Fruit fly (Drosophila melanogaster) whole organism, embryonic: ENCODE results near the gene CG8673.

Source experiments
- Antp ChIP-seq: fragments of 200-800 bp; sonication (Bioruptor generic); optimal IDR thresholded peaks from 3 replicates; lab custom pipeline; 2016; ENCODE audit warnings: missing biosample characterization, missing genetic modification characterization
- CG1024 ChIP-seq: fragments of 200-800 bp; sonication (Bioruptor generic); IDR thresholded peaks from 2 replicates; pipeline ENCODE4 v1.3.6; 2022; ENCODE audit warnings: missing biosample characterization, missing genetic modification characterization
- CG10979 ChIP-seq: fragments of 200-800 bp; sonication (Bioruptor generic); optimal IDR thresholded peaks from 2 replicates; lab custom pipeline; 2018; ENCODE audit warnings: missing biosample characterization, mild to moderate bottlenecking, missing genetic modification characterization, moderate library complexity
- CG11093 ChIP-seq: fragments of 200-800 bp; sonication (Bioruptor generic); IDR thresholded peaks from 3 replicates; pipeline ENCODE4 v1.3.6; 2022; ENCODE audit warnings: missing biosample characterization, missing genetic modification characterization
- CG12155 ChIP-seq: fragments of 200-800 bp; sonication (Bioruptor generic); optimal IDR thresholded peaks from 3 replicates; lab custom pipeline; 2016; ENCODE audit warnings: missing biosample characterization, missing genetic modification characterization
- CG14441 ChIP-seq: fragments of 200-800 bp; sonication (Bioruptor generic); IDR thresholded peaks from 2 replicates; pipeline ENCODE4 v1.3.6; 2022; ENCODE audit warnings: missing biosample characterization, missing genetic modification characterization
- CG14965 ChIP-seq: fragments of 200-800 bp; sonication (Bioruptor generic); optimal IDR thresholded peaks from 2 replicates; lab custom pipeline; 2016; ENCODE audit warnings: missing biosample characterization, missing genetic modification characterization, borderline replicate concordance
- CG15011 ChIP-seq: fragments of 200-800 bp; sonication (Bioruptor generic); optimal IDR thresholded peaks from 3 replicates; lab custom pipeline; 2018; ENCODE audit warnings: missing biosample characterization, mild to moderate bottlenecking, missing genetic modification characterization
- CG16863 ChIP-seq: fragments of 200-800 bp; sonication (Bioruptor generic); optimal IDR thresholded peaks from 3 replicates; lab custom pipeline; 2016; ENCODE audit warnings: missing biosample characterization, missing genetic modification characterization
- CG17328 ChIP-seq: fragments of 200-800 bp; sonication (Bioruptor generic); IDR thresholded peaks from 2 replicates; pipeline ENCODE4 v1.3.6; 2022; ENCODE audit warnings: missing biosample characterization, missing genetic modification characterization
- CG17361 ChIP-seq: fragments of 200-800 bp; sonication (Bioruptor generic); IDR thresholded peaks from 3 replicates; pipeline ENCODE4 v1.3.6; 2022; ENCODE audit warnings: missing biosample characterization, missing genetic modification characterization
- CG2875 ChIP-seq: fragments of 200-800 bp; sonication (Bioruptor generic); optimal IDR thresholded peaks from 2 replicates; lab custom pipeline; 2017; ENCODE audit warnings: missing biosample characterization, mild to moderate bottlenecking, missing genetic modification characterization, missing genetic modification reagents
- CG2889 ChIP-seq: fragments of 200-800 bp; sonication (Bioruptor generic); IDR thresholded peaks from 3 replicates; pipeline ENCODE4 v1.3.6; 2022; ENCODE audit warnings: missing biosample characterization, missing genetic modification characterization
- CG32767 ChIP-seq: fragments of 200-800 bp; sonication (Bioruptor generic); IDR thresholded peaks from 2 replicates; pipeline ENCODE4 v1.3.6; 2022; ENCODE audit warnings: missing biosample characterization, missing genetic modification characterization
- CG3838 ChIP-seq: fragments of 200-800 bp; sonication (Bioruptor generic); optimal IDR thresholded peaks from 3 replicates; lab custom pipeline; 2016; ENCODE audit warnings: missing biosample characterization, missing genetic modification characterization
- CG4424 ChIP-seq: fragments of 200-800 bp; sonication (Bioruptor generic); optimal IDR thresholded peaks from 3 replicates; lab custom pipeline; 2016; ENCODE audit warnings: missing biosample characterization, missing genetic modification characterization
- CG6254 ChIP-seq: fragments of 200-800 bp; sonication (Bioruptor generic); optimal IDR thresholded peaks from 3 replicates; lab custom pipeline; 2017; ENCODE audit warnings: mild to moderate bottlenecking, missing biosample characterization, missing genetic modification reagents, missing genetic modification characterization
- CG6791 ChIP-seq: fragments of 200-800 bp; sonication (Bioruptor generic); IDR thresholded peaks from 3 replicates; pipeline ENCODE4 v1.3.6; 2022; ENCODE audit warnings: missing biosample characterization, missing genetic modification characterization; ENCODE audit not compliant: partially characterized antibody
- CG7271 ChIP-seq: fragments of 200-800 bp; sonication (Bioruptor generic); optimal IDR thresholded peaks from 2 replicates; lab custom pipeline; 2018; ENCODE audit warnings: missing biosample characterization, mild to moderate bottlenecking, missing genetic modification characterization, moderate library complexity
- Chrac-16 ChIP-seq: fragments of 200-800 bp; sonication (Bioruptor generic); optimal IDR thresholded peaks from 3 replicates; lab custom pipeline; 2016; ENCODE audit warnings: missing biosample characterization, missing genetic modification characterization
- D ChIP-seq, 2 experiments: fragments of 200-800 bp in 1 of 2; fragments of >200 bp in 1 of 2; sonication (Bioruptor generic) in 1 of 2; optimal IDR thresholded peaks; 2 replicates in 1 of 2; 3 replicates in 1 of 2; lab custom pipeline; 2017; ENCODE audit warnings: mild to moderate bottlenecking in 1 of 2, missing biosample characterization in 1 of 2, missing genetic modification characterization in 1 of 2, missing genetic modification reagents in 1 of 2
- Dll ChIP-seq: fragments of 200-800 bp; sonication (Bioruptor generic); IDR thresholded peaks from 4 replicates; pipeline ENCODE4 v1.3.6; 2022; ENCODE audit warnings: missing biosample characterization, missing genetic modification characterization; ENCODE audit not compliant: partially characterized antibody
- E2f1 ChIP-seq: fragments of 200-800 bp; sonication (Bioruptor generic); IDR thresholded peaks from 2 replicates; pipeline ENCODE4 v1.3.6; 2022; ENCODE audit warnings: missing biosample characterization, missing genetic modification characterization
- Ets97D ChIP-seq: fragments of 200-800 bp; sonication (Bioruptor generic); optimal IDR thresholded peaks from 3 replicates; lab custom pipeline; 2016; ENCODE audit warnings: missing biosample characterization, missing genetic modification characterization
- H15 ChIP-seq: fragments of 200-800 bp; sonication (Bioruptor generic); IDR thresholded peaks from 3 replicates; pipeline ENCODE4 v1.3.6; 2022; ENCODE audit warnings: missing biosample characterization, missing genetic modification characterization
- HLHmδ ChIP-seq: fragments of 200-800 bp; sonication (Bioruptor generic); optimal IDR thresholded peaks from 2 replicates; lab custom pipeline; 2018; ENCODE audit warnings: missing biosample characterization, mild to moderate bottlenecking, missing genetic modification characterization, moderate library complexity
- Hey ChIP-seq: fragments of 200-800 bp; sonication (Bioruptor generic); optimal IDR thresholded peaks from 3 replicates; lab custom pipeline; 2018; ENCODE audit warnings: missing biosample characterization, mild to moderate bottlenecking, missing genetic modification characterization
- HmgD ChIP-seq: fragments of 200-800 bp; sonication (Bioruptor generic); optimal IDR thresholded peaks from 3 replicates; lab custom pipeline; 2016; ENCODE audit warnings: missing biosample characterization, missing genetic modification characterization
- Kr ChIP-seq: fragments of 200-800 bp; sonication (Bioruptor generic); optimal IDR thresholded peaks from 2 replicates; lab custom pipeline; 2017; ENCODE audit warnings: missing biosample characterization, mild to moderate bottlenecking, missing genetic modification characterization
- Mad ChIP-seq: fragments of 200-800 bp; sonication (Bioruptor generic); optimal IDR thresholded peaks from 2 replicates; lab custom pipeline; 2016; ENCODE audit warnings: missing biosample characterization, missing genetic modification characterization
- Med ChIP-seq: fragments of 200-800 bp; sonication (Bioruptor generic); peaks from one replicate; lab custom pipeline; 2016; ENCODE audit warnings: missing biosample characterization, missing genetic modification characterization, mild to moderate bottlenecking, inconsistent platforms, moderate library complexity
- Ptx1 ChIP-seq: fragments of 200-800 bp; sonication (Bioruptor generic); IDR thresholded peaks from 2 replicates; pipeline ENCODE4 v1.3.6; 2022; ENCODE audit warnings: missing biosample characterization, missing genetic modification characterization
- Rx ChIP-seq: fragments of 200-800 bp; sonication (Bioruptor generic); IDR thresholded peaks from 2 replicates; pipeline ENCODE4 v1.3.6; 2022; ENCODE audit warnings: missing biosample characterization, missing genetic modification characterization
- Sox100B ChIP-seq: fragments of 200-800 bp; sonication (Bioruptor generic); optimal IDR thresholded peaks from 3 replicates; lab custom pipeline; 2018; ENCODE audit warnings: missing biosample characterization, mild to moderate bottlenecking, missing genetic modification characterization
- TFAM ChIP-seq: fragments of 200-800 bp; sonication (Bioruptor generic); optimal IDR thresholded peaks from 2 replicates; lab custom pipeline; 2017; ENCODE audit warnings: missing biosample characterization, missing genetic modification characterization, inconsistent platforms
- bcd ChIP-seq: fragments of 200-800 bp; sonication (Bioruptor generic); optimal IDR thresholded peaks from 2 replicates; lab custom pipeline; 2017; ENCODE audit warnings: missing biosample characterization, mild to moderate bottlenecking, missing genetic modification characterization
- cas ChIP-seq: fragments of 200-800 bp; sonication (Bioruptor generic); IDR thresholded peaks from 2 replicates; pipeline ENCODE4 v1.3.6; 2022; ENCODE audit warnings: missing biosample characterization, missing genetic modification characterization
- ci ChIP-seq: fragments of 200-800 bp; sonication (Bioruptor generic); IDR thresholded peaks from 3 replicates; pipeline ENCODE4 v1.3.6; 2022; ENCODE audit warnings: missing biosample characterization, missing genetic modification characterization
- crol ChIP-seq: fragments of 200-800 bp; sonication (Bioruptor generic); IDR thresholded peaks from 2 replicates; pipeline ENCODE4 v1.3.6; 2022; ENCODE audit warnings: missing biosample characterization, missing genetic modification characterization
- danr ChIP-seq: fragments of 200-800 bp; sonication (Bioruptor generic); IDR thresholded peaks from 2 replicates; pipeline ENCODE4 v1.3.6; 2022; ENCODE audit warnings: missing biosample characterization, missing genetic modification characterization
- en ChIP-seq: fragments of 200-800 bp; sonication (Bioruptor generic); optimal IDR thresholded peaks from 2 replicates; lab custom pipeline; 2016; ENCODE audit warnings: missing biosample characterization, missing genetic modification characterization
- jumu ChIP-seq: fragments of 200-800 bp; sonication (Bioruptor generic); optimal IDR thresholded peaks from 3 replicates; lab custom pipeline; 2016; ENCODE audit warnings: missing biosample characterization, missing genetic modification characterization
- kni ChIP-seq: fragments of 200-800 bp; sonication (Bioruptor generic); optimal IDR thresholded peaks from 3 replicates; lab custom pipeline; 2017; ENCODE audit warnings: mild to moderate bottlenecking, missing biosample characterization, missing genetic modification reagents, missing genetic modification characterization
- mirr ChIP-seq: fragments of 200-800 bp; sonication (Bioruptor generic); optimal IDR thresholded peaks from 3 replicates; lab custom pipeline; 2018; ENCODE audit warnings: missing biosample characterization, mild to moderate bottlenecking, missing genetic modification characterization
- odd ChIP-seq: fragments of 200-800 bp; sonication (Bioruptor generic); optimal IDR thresholded peaks from 2 replicates; lab custom pipeline; 2017; ENCODE audit warnings: missing biosample characterization, mild to moderate bottlenecking, missing genetic modification characterization
- psq ChIP-seq: fragments of 200-800 bp; sonication (Bioruptor generic); optimal IDR thresholded peaks from 2 replicates; lab custom pipeline; 2017; ENCODE audit warnings: missing biosample characterization, missing genetic modification characterization
- schlank ChIP-seq: fragments of 200-800 bp; sonication (Bioruptor generic); optimal IDR thresholded peaks from 2 replicates; lab custom pipeline; 2018; ENCODE audit warnings: missing biosample characterization, mild to moderate bottlenecking, missing genetic modification characterization
- scrt ChIP-seq: fragments of 200-800 bp; sonication (Bioruptor generic); optimal IDR thresholded peaks from 2 replicates; lab custom pipeline; 2018; ENCODE audit warnings: missing biosample characterization, mild to moderate bottlenecking, missing genetic modification characterization, moderate library complexity
- sqz ChIP-seq: fragments of 200-800 bp; sonication (Bioruptor generic); optimal IDR thresholded peaks from 3 replicates; lab custom pipeline; 2018; ENCODE audit warnings: missing biosample characterization, mild to moderate bottlenecking, missing genetic modification characterization
- sug ChIP-seq: fragments of 200-800 bp; optimal IDR thresholded peaks from 2 replicates; lab custom pipeline; 2019; ENCODE audit warnings: missing biosample characterization, mild to moderate bottlenecking, missing genetic modification characterization, moderate library complexity

CG8673 gene

DNA sequence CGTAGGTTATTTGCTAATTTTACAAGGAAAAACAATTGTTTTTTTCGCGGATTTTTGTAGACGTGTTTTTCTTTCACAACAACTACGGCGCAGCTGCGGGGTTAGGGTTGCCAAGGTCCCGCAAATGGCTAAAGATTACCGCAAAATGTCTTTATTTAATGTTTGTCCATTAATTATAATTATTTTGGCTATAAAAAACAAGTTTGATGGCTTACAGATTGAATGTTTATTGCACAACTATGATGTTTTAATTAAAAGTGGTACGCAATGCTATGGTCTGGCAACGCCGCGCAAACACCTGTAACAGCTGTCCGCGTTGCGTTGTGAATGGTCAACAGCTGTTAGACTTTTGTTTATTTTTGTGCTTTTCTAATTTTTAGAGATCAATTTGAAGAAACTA lies 32.6 kb downstream of the CG8673 start (continued):
- TF ChIP-seq Mad: peak; percentile 71
- TF ChIP-seq CG3838 (GFP tag; lab: Kevin White, UChicago): no peak
- TF ChIP-seq D (optimal IDR thresholded peaks at IDR 0.05; lab: Kevin White, UChicago): no peak
- TF ChIP-seq D (GFP tag; optimal IDR thresholded peaks at IDR 0.05; lab: Kevin White, UChicago): peak; percentile 40
- peak; percentile 64 for TF ChIP-seq Ptx1
- TF ChIP-seq danr (GFP tag; lab: Robert Waterston, UW): peak; percentile 43; the same call in 1 of the 2 replicates
- 0 out of 2 replicates have a peak, but pooled peaks have one; percentile 8 for TF ChIP-seq CG1024 (GFP tag; lab: Robert Waterston, UW)
- peak; percentile 32 for TF ChIP-seq Sox100B (GFP tag; lab: Kevin White, UChicago)
- peak; percentile 80; the same call in 2 of the 3 replicates for TF ChIP-seq ci (GFP tag; lab: Robert Waterston, UW)
- peak; percentile 75 for TF ChIP-seq CG14441
- TF ChIP-seq CG6254: no peak
- TF ChIP-seq TFAM (GFP tag; lab: Kevin White, UChicago): no peak
- TF ChIP-seq CG7271: no peak
- TF ChIP-seq bcd: peak; percentile 74
- TF ChIP-seq CG32767 (GFP tag; lab: Robert Waterston, UW): peak; percentile 44; the same call in 1 of the 2 replicates
- TF ChIP-seq CG4424 (GFP tag; lab: Kevin White, UChicago): peak; percentile 36
- TF ChIP-seq Ets97D (GFP tag; lab: Kevin White, UChicago): peak; percentile 76
- TF ChIP-seq E2f1: peak; percentile 64
- peak; percentile 66; the same call in 1 of the 2 replicates for TF ChIP-seq cas
- no peak for TF ChIP-seq HLHmδ
- peak; percentile 9 for TF ChIP-seq HmgD (GFP tag; lab: Kevin White, UChicago)
- TF ChIP-seq odd (GFP tag; lab: Kevin White, UChicago): peak; percentile 30
- TF ChIP-seq Kr (GFP tag; lab: Kevin White, UChicago): no peak
- peak; percentile 43; the same call in 1 of the 2 replicates for TF ChIP-seq Rx (GFP tag; lab: Robert Waterston, UW)
- peak; percentile 64 for TF ChIP-seq CG10979
- peak; percentile 16 for TF ChIP-seq CG15011 (GFP tag; lab: Kevin White, UChicago)
- TF ChIP-seq Chrac-16 (GFP tag; lab: Kevin White, UChicago): peak; percentile 49
- no peak for TF ChIP-seq Hey
- peak; percentile 62 for TF ChIP-seq CG16863 (GFP tag; lab: Kevin White, UChicago)
- no peak for TF ChIP-seq CG2889 (GFP tag; lab: Robert Waterston, UW)
- peak; percentile 6 for TF ChIP-seq CG2875 (GFP tag; lab: Kevin White, UChicago)
- TF ChIP-seq sug (tag; lab: Kevin White, UChicago): peak; percentile 67
- TF ChIP-seq mirr (GFP tag; lab: Kevin White, UChicago): peak; percentile 1
- TF ChIP-seq CG11093: peak; percentile 53; the same call in 2 of the 3 replicates
- TF ChIP-seq psq (GFP tag; lab: Kevin White, UChicago): no peak
- peak; percentile 3 for TF ChIP-seq schlank (tag; lab: Kevin White, UChicago)
- peak; percentile 47; the same call in 2 of the 3 replicates for TF ChIP-seq H15
- TF ChIP-seq Antp (GFP tag; lab: Kevin White, UChicago): peak; percentile 59
- peak; percentile 82 for TF ChIP-seq jumu
- TF ChIP-seq sqz (GFP tag; lab: Kevin White, UChicago): peak; percentile 22
- TF ChIP-seq Med (GFP tag; lab: Kevin White, UChicago): peak; percentile 98
- TF ChIP-seq crol (GFP tag; lab: Robert Waterston, UW): no peak
- no peak for TF ChIP-seq en
- peak; percentile 54 for TF ChIP-seq CG12155
- 0 out of 4 replicates have a peak, but pooled peaks have one; percentile 51 for TF ChIP-seq Dll (GFP tag; lab: Robert Waterston, UW)
- TF ChIP-seq CG17361: peak; percentile 70
- peak; percentile 10 for TF ChIP-seq kni (GFP tag; lab: Kevin White, UChicago)
- no peak for TF ChIP-seq CG6791 (GFP tag; lab: Robert Waterston, UW)
- peak; percentile 95 for TF ChIP-seq scrt (GFP tag; lab: Kevin White, UChicago)
- TF ChIP-seq CG17328 (GFP tag; lab: Robert Waterston, UW): peak; percentile 69
- TF ChIP-seq CG14965 (GFP tag; lab: Kevin White, UChicago): peak; percentile 4
